Fruit fly (Drosophila melanogaster): ENCODE measurements around the gene ex.

ex gene

dm6 chr2L:483347-484280, 52.6 kb downstream of the ex start (continued):
- TF ChIP-seq CG10543 (GFP tag; optimal IDR thresholded peaks at IDR 0.05) = peak; percentile 44
- TF ChIP-seq sens (GFP tag) = peak; percentile 69
- TF ChIP-seq ftz-f1 (GFP tag; optimal IDR thresholded peaks at IDR 0.05) = peak; percentile 93
- TF ChIP-seq CG3281 (GFP tag; optimal IDR thresholded peaks at IDR 0.05) = peak; percentile 30

dm6 chr2L:484281-484943, 53.4 kb downstream of the ex start:
- peak in 1 of 2 experiments; percentile 18 for TF ChIP-seq crp (GFP tag; optimal IDR thresholded peaks at IDR 0.05)
- TF ChIP-seq CG12236 (GFP tag; optimal IDR thresholded peaks at IDR 0.05) = no peak
- no peak for TF ChIP-seq hth (optimal IDR thresholded peaks at IDR 0.05)
- TF ChIP-seq GATAe (GFP tag; conservative IDR thresholded peaks at IDR 0.05) = peak; percentile 50
- no peak for TF ChIP-seq CG1602 (GFP tag; optimal IDR thresholded peaks at IDR 0.05)
- no peak for TF ChIP-seq Lpt (GFP tag; optimal IDR thresholded peaks at IDR 0.05)
- TF ChIP-seq ap (GFP tag; IDR thresholded peaks at IDR 0.05) = no peak
- no peak for TF ChIP-seq CG10654 (GFP tag; optimal IDR thresholded peaks at IDR 0.05)
- peak; percentile 44 for TF ChIP-seq grau (tag; optimal IDR thresholded peaks at IDR 0.05)
- TF ChIP-seq cas (GFP tag; IDR thresholded peaks at IDR 0.05) = no peak
- TF ChIP-seq tll (GFP tag; optimal IDR thresholded peaks at IDR 0.05) = no peak
- peak; percentile 16 for TF ChIP-seq Nf-YC (tag; optimal IDR thresholded peaks at IDR 0.05)
- TF ChIP-seq Hr78 (GFP tag; optimal IDR thresholded peaks at IDR 0.05) = peak in 1 of 2 experiments; percentile 95
- peak; percentile 59 for TF ChIP-seq CG13296 (GFP tag; optimal IDR thresholded peaks at IDR 0.05)
- no peak for TF ChIP-seq CG10979 (tag; optimal IDR thresholded peaks at IDR 0.05)
- no peak for TF ChIP-seq Dad (GFP tag; optimal IDR thresholded peaks at IDR 0.05)
- no peak for TF ChIP-seq Hr39 (optimal IDR thresholded peaks at IDR 0.05)
- peak; percentile 30; the same call in 1 of the 2 replicates for TF ChIP-seq slbo (GFP tag; IDR thresholded peaks at IDR 0.05)
- TF ChIP-seq exex (tag; optimal IDR thresholded peaks at IDR 0.05) = peak; percentile 91
- TF ChIP-seq CG9215 (GFP tag; IDR thresholded peaks at IDR 0.05) = 0 out of 2 replicates have a peak, but pooled peaks have one; percentile 13
- no peak for TF ChIP-seq Spps (tag; optimal IDR thresholded peaks at IDR 0.05)
- no peak for TF ChIP-seq CG7963 (GFP tag; IDR thresholded peaks at IDR 0.05; ENCODE audit: partially characterized antibody)
- no peak for TF ChIP-seq NC2β (GFP tag; optimal IDR thresholded peaks at IDR 0.05)
- TF ChIP-seq CG12104 (GFP tag; optimal IDR thresholded peaks at IDR 0.05) = no peak
- no peak for TF ChIP-seq CG10959 (GFP tag; IDR thresholded peaks at IDR 0.05)
- TF ChIP-seq CG11456 (GFP tag; IDR thresholded peaks at IDR 0.05) = no peak
- no peak for TF ChIP-seq CG3726 (GFP tag; IDR thresholded peaks at IDR 0.05)
- peak; percentile 34 for TF ChIP-seq CG15269 (tag; optimal IDR thresholded peaks at IDR 0.05)
- no peak for TF ChIP-seq aop (GFP tag; IDR thresholded peaks at IDR 0.05)
- TF ChIP-seq Atf-2 (GFP tag; optimal IDR thresholded peaks at IDR 0.05) = no peak
- TF ChIP-seq Ravus (GFP tag; IDR thresholded peaks at IDR 0.05) = no peak
- TF ChIP-seq kah (GFP tag; optimal IDR thresholded peaks at IDR 0.05) = peak; percentile 96
- TF ChIP-seq Lim3 (GFP tag; IDR thresholded peaks at IDR 0.05) = 0 out of 2 replicates have a peak, but pooled peaks have one; percentile 19
- TF ChIP-seq ken (GFP tag; IDR thresholded peaks at IDR 0.05) = no peak
- no peak for TF ChIP-seq CG7271 (tag; optimal IDR thresholded peaks at IDR 0.05)
- no peak for TF ChIP-seq Dll (GFP tag; IDR thresholded peaks at IDR 0.05; ENCODE audit: partially characterized antibody)
- peak; percentile 62 for TF ChIP-seq HmgZ (tag; optimal IDR thresholded peaks at IDR 0.05)
- TF ChIP-seq CG1792 (GFP tag; optimal IDR thresholded peaks at IDR 0.05) = no peak
- no peak for TF ChIP-seq CG17829 (tag; optimal IDR thresholded peaks at IDR 0.05)
- peak; percentile 3 for TF ChIP-seq CG17385 (GFP tag; optimal IDR thresholded peaks at IDR 0.05)
- no peak for TF ChIP-seq fd96Cb (tag; optimal IDR thresholded peaks at IDR 0.05)
- peak; percentile 22 for TF ChIP-seq dmrt99B (tag; optimal IDR thresholded peaks at IDR 0.05)
- TF ChIP-seq Fer1 (GFP tag; optimal IDR thresholded peaks at IDR 0.05) = peak; percentile 56
